Worm (Caenorhabditis elegans): Measurements from ENCODE around the gene F07C6.2.
A peak's percentile ranks its signal among the peaks of the same experiment; 100 is the strongest.

The F07C6.2 gene

DNA sequence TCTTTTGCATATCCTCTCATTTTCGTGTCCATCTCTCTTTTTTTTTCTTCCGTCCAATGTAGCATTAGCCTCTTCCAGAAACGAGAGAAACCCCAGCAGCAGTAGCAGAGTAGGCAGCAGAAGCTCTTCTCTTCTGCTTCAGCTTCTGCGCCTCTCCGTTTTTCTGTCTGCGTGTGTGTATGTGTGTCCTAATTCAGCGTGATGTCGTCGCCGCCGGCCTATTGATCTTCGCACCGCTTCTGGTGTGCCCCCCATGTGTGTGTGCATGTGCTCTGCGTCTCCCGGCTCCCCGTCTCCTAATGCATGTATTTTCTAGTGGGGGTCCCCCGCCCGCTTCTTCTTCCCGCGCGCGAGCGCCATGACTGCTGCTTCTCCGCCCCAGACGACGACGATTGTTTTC is 19.6 kb upstream of the F07C6.2 start (continued):
- TF ChIP-seq lin-35 (GFP tag; optimal IDR thresholded peaks at IDR 0.05) (peak in 1 of 3 experiments; percentile 41), let-607 (tag; optimal IDR thresholded peaks at IDR 0.05) (no peak), T26A5.8 (tag; optimal IDR thresholded peaks at IDR 0.05) (no peak), F10E7.11 (tag; optimal IDR thresholded peaks at IDR 0.05) (no peak), ztf-28 (GFP tag; IDR thresholded peaks at IDR 0.05) (no peak), ama-1 (optimal IDR thresholded peaks at IDR 0.05) (no peak), ama-1 (GFP tag; optimal IDR thresholded peaks at IDR 0.05) (no peak), lin-26 (GFP tag; IDR thresholded peaks at IDR 0.05) (no peak), bed-1 (GFP tag; IDR thresholded peaks at IDR 0.05) (no peak), rcor-1 (GFP tag; IDR thresholded peaks at IDR 0.05) (no peak), mes-4 (tag; optimal IDR thresholded peaks at IDR 0.05) (no peak), Y79H2A.3 (GFP tag; conservative IDR thresholded peaks at IDR 0.05) (no peak), sptf-2 (GFP tag; optimal IDR thresholded peaks at IDR 0.05) (no peak), hsf-1 (GFP tag; IDR thresholded peaks at IDR 0.05) (no peak), cebp-2 (GFP tag; IDR thresholded peaks at IDR 0.05) (no peak), madf-3 (GFP tag; IDR thresholded peaks at IDR 0.05) (no peak), nfya-2 (GFP tag; IDR thresholded peaks at IDR 0.05) (0 out of 2 replicates have a peak, but pooled peaks have one; percentile 4), mcd-1 (GFP tag; IDR thresholded peaks at IDR 0.05) (peak; percentile 39), repo-1 (tag; optimal IDR thresholded peaks at IDR 0.05) (no peak), ztf-25 (GFP tag; IDR thresholded peaks at IDR 0.05) (no peak), lir-1 (GFP tag; conservative IDR thresholded peaks at IDR 0.05) (0 out of 2 replicates have a peak, but pooled peaks have one; percentile 42), lin-54 (GFP tag; optimal IDR thresholded peaks at IDR 0.05) (no peak), lin-40 (tag; optimal IDR thresholded peaks at IDR 0.05) (peak; percentile 35), madf-6 (GFP tag; IDR thresholded peaks at IDR 0.05) (no peak), gei-17 (GFP tag; optimal IDR thresholded peaks at IDR 0.05) (no peak), hlh-26 (GFP tag; conservative IDR thresholded peaks at IDR 0.05) (no peak), ztf-3 (GFP tag; optimal IDR thresholded peaks at IDR 0.05) (no peak), dpff-1 (tag; optimal IDR thresholded peaks at IDR 0.05) (no peak), Y53F4B.3 (GFP tag; IDR thresholded peaks at IDR 0.05) (no peak), F23B12.7 (tag; optimal IDR thresholded peaks at IDR 0.05; ENCODE audit: insufficient read depth) (no peak), B0035.1 (tag; optimal IDR thresholded peaks at IDR 0.05) (no peak), F55B11.4 (tag; optimal IDR thresholded peaks at IDR 0.05; ENCODE audit: borderline replicate concordance, insufficient read depth) (no peak), F57C9.4 (tag; optimal IDR thresholded peaks at IDR 0.05) (no peak), aptf-3 (GFP tag; IDR thresholded peaks at IDR 0.05) (no peak), nhr-80 (tag; optimal IDR thresholded peaks at IDR 0.05) (no peak), snpc-4 (GFP tag; optimal IDR thresholded peaks at IDR 0.05) (no peak), snpc-4 (tag; optimal IDR thresholded peaks at IDR 0.05) (peak in 1 of 4 experiments; percentile 22), egrh-3 (GFP tag; IDR thresholded peaks at IDR 0.05) (peak; percentile 76), nhr-179 (tag; optimal IDR thresholded peaks at IDR 0.05) (no peak), snpc-1.3 (tag; optimal IDR thresholded peaks at IDR 0.05; ENCODE audit: insufficient read depth) (no peak), F39B2.1 (GFP tag; IDR thresholded peaks at IDR 0.05) (no peak), B0336.3 (GFP tag; IDR thresholded peaks at IDR 0.05) (no peak), aptf-2 (GFP tag; conservative IDR thresholded peaks at IDR 0.05) (no peak), sdz-38 (tag; optimal IDR thresholded peaks at IDR 0.05) (no peak)
